Worm (Caenorhabditis elegans) whole organism, young adult: ENCODE data around the gene srw-43.

ENCODE experiments used
- B0035.1 ChIP-seq: sonication (generic microtip); optimal IDR thresholded peaks from 2 replicates; lab custom pipeline; 2016; ENCODE audit warnings: missing genetic modification characterization, mild to moderate bottlenecking, missing compliant biosample characterization, missing genotype, missing genetic modification reagents
- C17E4.6 ChIP-seq: fragments of 200-800 bp; sonication (Bioruptor generic); IDR thresholded peaks from 2 replicates; pipeline ENCODE4 v1.3.6; 2022; ENCODE audit warnings: missing genetic modification reagents, missing genetic modification characterization, missing compliant biosample characterization
- D2030.7 ChIP-seq: fragments of 200-800 bp; sonication (Bioruptor generic); IDR thresholded peaks from 2 replicates; pipeline ENCODE4 v1.3.6; 2022; ENCODE audit warnings: missing genetic modification reagents, missing genetic modification characterization, missing compliant biosample characterization
- F22D6.2 ChIP-seq: sonication (generic microtip); optimal IDR thresholded peaks from 2 replicates; lab custom pipeline; 2016; ENCODE audit warnings: mild to moderate bottlenecking, missing genetic modification characterization, missing compliant biosample characterization
- F57A8.1 ChIP-seq: fragments of 200-800 bp; sonication (Bioruptor generic); optimal IDR thresholded peaks from 2 replicates; lab custom pipeline; 2018; ENCODE audit warnings: mild to moderate bottlenecking, missing genetic modification characterization, moderate library complexity, missing compliant biosample characterization
- K11D2.4 ChIP-seq: fragments of 200-800 bp; sonication (Bioruptor generic); IDR thresholded peaks from 2 replicates; pipeline ENCODE4 v1.3.6; 2022; ENCODE audit warnings: missing genetic modification reagents, missing genetic modification characterization, missing compliant biosample characterization
- Y79H2A.3 ChIP-seq: fragments of 200-800 bp; sonication (Bioruptor generic); conservative IDR thresholded peaks from 2 replicates; pipeline ENCODE4 v1.3.6; 2022; ENCODE audit warnings: missing genetic modification reagents, missing genetic modification characterization, missing compliant biosample characterization
- akir-1 ChIP-seq: fragments of 200-800 bp; sonication (Bioruptor generic); optimal IDR thresholded peaks from 2 replicates; lab custom pipeline; 2018; ENCODE audit warnings: mild to moderate bottlenecking, missing genetic modification characterization, moderate library complexity, missing compliant biosample characterization
- aptf-2 ChIP-seq: fragments of 200-800 bp; sonication (Bioruptor generic); conservative IDR thresholded peaks from 2 replicates; pipeline ENCODE4 v1.3.6; 2022; ENCODE audit warnings: missing genetic modification reagents, missing genetic modification characterization, missing compliant biosample characterization
- atf-7 ChIP-seq: sonication (generic microtip); optimal IDR thresholded peaks from 2 replicates; lab custom pipeline; 2017; ENCODE audit warnings: mild to moderate bottlenecking, missing genetic modification characterization, missing compliant biosample characterization
- attf-3 ChIP-seq: fragments of 200-800 bp; sonication (Bioruptor generic); conservative IDR thresholded peaks from 2 replicates; pipeline ENCODE4 v1.3.6; 2022; ENCODE audit warnings: missing genetic modification reagents, missing genetic modification characterization, missing compliant biosample characterization
- attf-5 ChIP-seq: fragments of 200-800 bp; sonication (Bioruptor generic); optimal IDR thresholded peaks from 2 replicates; lab custom pipeline; 2018; ENCODE audit warnings: mild to moderate bottlenecking, missing genetic modification characterization, missing compliant biosample characterization
- cebp-1 ChIP-seq, 2 experiments: fragments of 200-800 bp in 1 of 2; sonication (Bioruptor generic) in 1 of 2; sonication (generic microtip) in 1 of 2; IDR thresholded peaks in 1 of 2; optimal IDR thresholded peaks in 1 of 2; 2 replicates each; pipeline versions ENCODE4 v1.3.6 to Lab custom; 2017 to 2022; ENCODE audit warnings: missing compliant biosample characterization in 2 of 2, missing genetic modification characterization in 2 of 2, mild to moderate bottlenecking in 1 of 2, missing genetic modification reagents in 1 of 2, moderate library complexity in 1 of 2
- dpl-1 ChIP-seq: fragments of 150-350 bp; optimal IDR thresholded peaks from 2 replicates; lab custom pipeline; 2014; ENCODE audit warnings: missing biosample characterization, missing genetic modification reagents, missing genetic modification characterization
- egrh-3 ChIP-seq: fragments of 200-800 bp; sonication (Bioruptor generic); IDR thresholded peaks from 2 replicates; pipeline ENCODE4 v1.3.6; 2022; ENCODE audit warnings: missing genetic modification reagents, missing genetic modification characterization, missing compliant biosample characterization
- ekl-4 ChIP-seq: fragments of 200-800 bp; sonication (Bioruptor generic); IDR thresholded peaks from 2 replicates; pipeline ENCODE4 v1.3.6; 2022; ENCODE audit warnings: missing genetic modification reagents, missing genetic modification characterization, missing compliant biosample characterization
- gei-17 ChIP-seq: fragments of 200-800 bp; sonication (Bioruptor generic); optimal IDR thresholded peaks from 2 replicates; lab custom pipeline; 2018; ENCODE audit warnings: mild to moderate bottlenecking, missing genetic modification characterization, missing compliant biosample characterization
- him-1 ChIP-seq: sonication (generic microtip); optimal IDR thresholded peaks from 2 replicates; lab custom pipeline; 2016; ENCODE audit warnings: missing genotype, missing genetic modification reagents, missing genetic modification characterization, missing compliant biosample characterization
- hlh-26 ChIP-seq: fragments of 200-800 bp; sonication (Bioruptor generic); conservative IDR thresholded peaks from 2 replicates; pipeline ENCODE4 v1.3.6; 2022; ENCODE audit warnings: missing genetic modification reagents, missing genetic modification characterization, missing compliant biosample characterization
- hrde-1 ChIP-seq: sonication (generic microtip); optimal IDR thresholded peaks from 2 replicates; lab custom pipeline; 2016; ENCODE audit warnings: missing genetic modification characterization, mild to moderate bottlenecking, missing compliant biosample characterization, moderate library complexity, missing genotype, missing genetic modification reagents, borderline replicate concordance
- hsf-1 ChIP-seq: fragments of 200-800 bp; sonication (Bioruptor generic); IDR thresholded peaks from 2 replicates; pipeline ENCODE4 v1.3.6; 2022; ENCODE audit warnings: missing genetic modification reagents, missing genetic modification characterization, missing compliant biosample characterization
- let-607 ChIP-seq, 2 experiments: fragments of 200-800 bp in 1 of 2; sonication (Bioruptor generic) in 1 of 2; sonication (generic microtip) in 1 of 2; optimal IDR thresholded peaks; 2 replicates each; lab custom pipeline; 2016 to 2018; ENCODE audit warnings: mild to moderate bottlenecking in 2 of 2, missing compliant biosample characterization in 2 of 2, missing genetic modification characterization in 2 of 2, moderate library complexity in 2 of 2, missing genotype in 1 of 2
- lin-40 ChIP-seq: sonication (generic microtip); optimal IDR thresholded peaks from 2 replicates; lab custom pipeline; 2016; ENCODE audit warnings: missing genetic modification characterization, mild to moderate bottlenecking, missing compliant biosample characterization, missing genotype, missing genetic modification reagents
- mel-28 ChIP-seq: sonication (generic microtip); optimal IDR thresholded peaks from 2 replicates; lab custom pipeline; 2016; ENCODE audit warnings: borderline replicate concordance, mild to moderate bottlenecking, missing genetic modification characterization, missing compliant biosample characterization
- nfya-1 ChIP-seq: sonication (generic microtip); optimal IDR thresholded peaks from 2 replicates; lab custom pipeline; 2017; ENCODE audit warnings: antibody characterized with exemption, missing compliant biosample characterization, missing genetic modification characterization, borderline replicate concordance; ENCODE audit not compliant: insufficient read depth
- nhr-179 ChIP-seq: sonication (generic microtip); optimal IDR thresholded peaks from 2 replicates; lab custom pipeline; 2016; ENCODE audit warnings: mild to moderate bottlenecking, missing genetic modification characterization, missing compliant biosample characterization
- nhr-80 ChIP-seq: sonication (generic microtip); optimal IDR thresholded peaks from 2 replicates; lab custom pipeline; 2016; ENCODE audit warnings: missing genetic modification characterization, missing compliant biosample characterization
- nhr-90 ChIP-seq: sonication (generic microtip); optimal IDR thresholded peaks from 2 replicates; lab custom pipeline; 2016; ENCODE audit warnings: missing genotype, mild to moderate bottlenecking, missing genetic modification characterization, missing compliant biosample characterization
- pha-4 ChIP-seq: fragments of 150-350 bp; sonication (generic microtip); optimal IDR thresholded peaks from 2 replicates; lab custom pipeline; 2014; ENCODE audit warnings: missing biosample characterization, missing genetic modification reagents, missing genetic modification characterization
- rcor-1 ChIP-seq: fragments of 200-800 bp; sonication (Bioruptor generic); IDR thresholded peaks from 2 replicates; pipeline ENCODE4 v1.3.6; 2022; ENCODE audit warnings: missing genetic modification reagents, missing genetic modification characterization, missing compliant biosample characterization
- snpc-4 ChIP-seq, 5 experiments: fragments of 150-350 bp in 1 of 5; sonication (generic microtip) in 4 of 5; optimal IDR thresholded peaks; 2 replicates each; lab custom pipeline; 2014 to 2018; ENCODE audit warnings: missing genetic modification characterization in 5 of 5, missing biosample characterization in 3 of 5, antibody characterized with exemption in 2 of 5, mild to moderate bottlenecking in 2 of 5, missing compliant biosample characterization in 2 of 5, missing genotype in 2 of 5, moderate library complexity in 2 of 5, missing genetic modification reagents in 1 of 5
- ztf-22 ChIP-seq: fragments of 200-800 bp; sonication (Bioruptor generic); optimal IDR thresholded peaks from 2 replicates; lab custom pipeline; 2018; ENCODE audit warnings: mild to moderate bottlenecking, missing genetic modification characterization, moderate library complexity, missing compliant biosample characterization
- ztf-26 ChIP-seq: sonication (generic microtip); optimal IDR thresholded peaks from 2 replicates; lab custom pipeline; 2017; ENCODE audit warnings: missing genetic modification characterization, missing compliant biosample characterization
- ztf-28 ChIP-seq: fragments of 200-800 bp; sonication (Bioruptor generic); IDR thresholded peaks from 2 replicates; pipeline ENCODE4 v1.3.6; 2022; ENCODE audit warnings: missing genetic modification reagents, missing genetic modification characterization, missing compliant biosample characterization

srw-43 gene

DNA sequence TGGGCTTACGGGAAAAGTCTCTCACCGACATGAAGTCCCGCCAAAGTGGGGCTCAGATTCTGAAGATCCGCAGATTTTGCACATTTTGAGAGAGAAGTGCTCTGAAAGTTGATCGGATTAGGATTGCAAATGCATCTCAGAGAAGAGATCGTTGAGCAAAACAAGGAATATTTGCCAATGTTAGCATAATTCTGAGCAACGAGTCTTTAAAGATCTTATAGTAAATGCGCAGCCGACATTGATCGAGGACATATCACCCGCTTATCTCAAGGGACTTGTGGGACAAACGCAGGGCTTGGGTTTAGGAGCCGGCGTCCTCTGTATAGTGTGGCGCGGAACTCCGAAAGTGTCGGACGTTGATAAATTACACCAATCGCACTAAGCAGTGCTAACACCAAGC lies 37.9 kb downstream of the srw-43 start, which contains the start of gene nhr-112:
nhr-112 (minus strand) TSS at position 101 of the 400 bp plus-strand sequence.
- TF ChIP-seq nfya-1 (tag; lab: Kevin White, UChicago) (no peak), aptf-2 (no peak), him-1 (tag; lab: Kevin White, UChicago) (no peak)
- TF ChIP-seq, all 124 proteins: peak for 0

DNA sequence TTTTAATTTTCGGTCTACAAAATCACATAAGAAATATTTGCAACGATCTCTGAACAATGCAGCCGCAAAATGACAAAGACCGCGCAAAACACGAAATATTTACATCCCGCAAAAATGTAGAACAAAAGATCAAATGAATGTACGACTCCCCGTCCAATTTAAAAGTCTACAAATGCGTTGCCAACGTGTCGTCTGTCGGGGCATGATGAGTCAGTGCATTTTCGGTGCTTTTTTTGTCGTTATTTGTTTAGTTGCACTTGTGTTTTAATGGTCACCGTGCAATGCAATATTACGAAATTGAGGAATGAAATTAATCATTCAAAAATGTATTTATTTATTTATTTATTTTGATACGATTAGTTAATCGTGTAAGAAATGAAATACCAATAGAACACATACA lies 38.7 kb downstream of the srw-43 start:
- no peak for TF ChIP-seq hlh-26 (GFP tag; lab: Robert Waterston, UW)
- no peak for TF ChIP-seq ztf-26 (tag; lab: Kevin White, UChicago)
- peak; percentile 35; the same call in 1 of the 2 replicates for TF ChIP-seq cebp-1 (GFP tag; IDR thresholded peaks at IDR 0.05; lab: Robert Waterston, UW)
- no peak for TF ChIP-seq cebp-1 (tag; optimal IDR thresholded peaks at IDR 0.05; lab: Kevin White, UChicago)
- TF ChIP-seq ekl-4, result no peak
- TF ChIP-seq, all 124 proteins: peak for 1

DNA sequence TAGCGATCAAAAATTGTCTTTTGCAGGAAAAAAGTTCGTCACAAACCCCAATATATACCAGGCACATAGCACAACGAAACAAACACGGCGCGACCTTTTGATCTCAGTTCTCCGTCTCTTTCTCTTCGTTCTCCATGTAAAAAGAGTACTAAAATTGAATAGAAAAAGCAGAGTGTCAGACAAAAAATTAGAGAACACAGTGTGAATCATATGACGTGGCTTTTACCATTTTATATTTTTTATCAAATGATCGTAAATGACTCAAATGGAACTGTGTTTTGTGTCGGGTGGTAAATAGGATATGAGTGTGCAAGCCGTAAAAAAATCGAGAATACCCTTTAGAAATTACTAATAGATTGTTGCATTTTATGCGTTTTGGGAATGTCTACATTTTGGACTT lies 40.1 kb downstream of the srw-43 start:
- TF ChIP-seq attf-3 (no peak), akir-1 (GFP tag; lab: Kevin White, UChicago) (no peak), lin-40 (tag; lab: Kevin White, UChicago) (no peak), pha-4 (tag; lab: Kevin White, UChicago) (no peak), F22D6.2 (tag; lab: Kevin White, UChicago) (no peak), nhr-90 (no peak), attf-5 (GFP tag; lab: Kevin White, UChicago) (peak; percentile 35), nhr-80 (peak; percentile 88), snpc-4 (GFP tag; optimal IDR thresholded peaks at IDR 0.05; lab: Kevin White, UChicago) (no peak), snpc-4 (tag; optimal IDR thresholded peaks at IDR 0.05; lab: Kevin White, UChicago) (peak in 2 of 4 experiments; percentile 38 to 46), F57A8.1 (GFP tag; lab: Kevin White, UChicago) (no peak), egrh-3 (GFP tag; lab: Robert Waterston, UW) (no peak), atf-7 (tag; lab: Kevin White, UChicago) (peak; percentile 14), ztf-28 (GFP tag; lab: Robert Waterston, UW) (no peak), hsf-1 (GFP tag; lab: Robert Waterston, UW) (no peak), let-607 (tag; optimal IDR thresholded peaks at IDR 0.05; lab: Kevin White, UChicago) (peak in 1 of 2 experiments; percentile 10), nhr-179 (tag; lab: Kevin White, UChicago) (no peak)

DNA sequence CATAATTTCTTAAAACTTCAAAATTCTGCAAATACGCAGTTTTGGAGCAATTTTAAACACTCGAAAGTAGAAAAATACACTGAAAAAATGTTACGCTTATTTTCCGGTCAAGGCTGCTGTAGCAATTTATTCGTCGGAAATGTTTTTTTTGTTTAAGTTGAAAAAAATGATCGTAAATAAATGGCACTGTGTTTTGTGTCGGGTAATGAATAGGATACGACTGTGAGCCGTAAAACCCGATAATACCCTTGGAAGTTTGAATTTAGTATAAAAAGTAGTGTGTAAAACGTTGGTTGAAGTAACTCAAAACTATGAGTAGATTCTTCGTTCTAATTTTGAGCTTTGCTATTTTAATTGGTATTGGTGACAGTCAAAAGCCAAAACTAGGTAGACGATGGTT lies 41.1 kb downstream of the srw-43 start, which contains the start of gene T25E12.14:
T25E12.14 (plus strand) TSS at position 301 of the 400 bp plus-strand sequence.
- TF ChIP-seq hrde-1 (tag; lab: Kevin White, UChicago) (no peak), dpl-1 (no peak), ztf-22 (no peak), gei-17 (GFP tag; lab: Kevin White, UChicago) (no peak), Y79H2A.3 (GFP tag; lab: Robert Waterston, UW) (no peak), mel-28 (tag; lab: Kevin White, UChicago) (no peak), K11D2.4 (GFP tag; lab: Robert Waterston, UW) (no peak), D2030.7 (GFP tag; lab: Robert Waterston, UW) (no peak), B0035.1 (tag; lab: Kevin White, UChicago) (no peak), rcor-1 (no peak), C17E4.6 (GFP tag; lab: Robert Waterston, UW) (no peak)
